Fruit fly (Drosophila melanogaster) whole organism, adult: ENCODE data around the gene al.

ENCODE experiments used
- CG11617 ChIP-seq: fragments of 200-800 bp; sonication (Bioruptor generic); optimal IDR thresholded peaks from 2 replicates; lab custom pipeline; 2017; ENCODE audit warnings: mild to moderate bottlenecking, missing biosample characterization, missing genetic modification reagents, missing genetic modification characterization
- CG12768 ChIP-seq: fragments of 200-800 bp; sonication (Bioruptor generic); optimal IDR thresholded peaks from 2 replicates; lab custom pipeline; 2017; ENCODE audit warnings: missing biosample characterization, missing genetic modification characterization, mild to moderate bottlenecking, moderate library complexity, missing genetic modification reagents
- CG14711 ChIP-seq: fragments of 200-800 bp; sonication (Bioruptor generic); optimal IDR thresholded peaks from 2 replicates; lab custom pipeline; 2018; ENCODE audit warnings: missing biosample characterization, mild to moderate bottlenecking, missing genetic modification characterization, moderate library complexity
- CG1620 ChIP-seq: fragments of 200-800 bp; sonication (Bioruptor generic); optimal IDR thresholded peaks from 2 replicates; lab custom pipeline; 2016; ENCODE audit warnings: missing biosample characterization, missing genetic modification characterization
- CG33017 ChIP-seq: fragments of 200-800 bp; sonication (Bioruptor generic); optimal IDR thresholded peaks from 2 replicates; lab custom pipeline; 2018; ENCODE audit warnings: missing biosample characterization, mild to moderate bottlenecking, missing genetic modification characterization, moderate library complexity
- CG5204 ChIP-seq: fragments of 200-800 bp; sonication (Bioruptor generic); optimal IDR thresholded peaks from 2 replicates; lab custom pipeline; 2016; ENCODE audit warnings: missing biosample characterization, missing genetic modification characterization
- CG7045 ChIP-seq: fragments of 200-800 bp; sonication (Bioruptor generic); optimal IDR thresholded peaks from 2 replicates; lab custom pipeline; 2017; ENCODE audit warnings: missing biosample characterization, mild to moderate bottlenecking, missing genetic modification characterization
- CG7101 ChIP-seq: fragments of 200-800 bp; sonication (Bioruptor generic); optimal IDR thresholded peaks from 2 replicates; lab custom pipeline; 2018; ENCODE audit warnings: missing biosample characterization, mild to moderate bottlenecking, missing genetic modification characterization, moderate library complexity
- Clk ChIP-seq: fragments of 200-800 bp; sonication (Bioruptor generic); optimal IDR thresholded peaks from 2 replicates; lab custom pipeline; 2017; ENCODE audit warnings: missing biosample characterization, missing genetic modification characterization
- Crg-1 ChIP-seq: fragments of 200-800 bp; sonication (Bioruptor generic); optimal IDR thresholded peaks from 2 replicates; lab custom pipeline; 2016; ENCODE audit warnings: missing biosample characterization, missing genetic modification characterization
- Hr96 ChIP-seq: fragments of 200-800 bp; sonication (Bioruptor generic); optimal IDR thresholded peaks from 2 replicates; lab custom pipeline; 2016; ENCODE audit warnings: missing biosample characterization, missing genetic modification characterization
- Mnt ChIP-seq: fragments of 200-800 bp; sonication (Bioruptor generic); optimal IDR thresholded peaks from 2 replicates; lab custom pipeline; 2016; ENCODE audit warnings: missing biosample characterization, mild to moderate bottlenecking, missing genetic modification characterization
- bab1 ChIP-seq: fragments of 200-800 bp; sonication (Bioruptor generic); optimal IDR thresholded peaks from 3 replicates; lab custom pipeline; 2019; ENCODE audit warnings: missing biosample characterization, mild to moderate bottlenecking, missing genetic modification characterization, moderate library complexity
- cic ChIP-seq: fragments of 200-800 bp; sonication (Bioruptor generic); optimal IDR thresholded peaks from 2 replicates; lab custom pipeline; 2017; ENCODE audit warnings: missing biosample characterization, mild to moderate bottlenecking, missing genetic modification characterization, moderate library complexity
- cnc ChIP-seq, 2 experiments: fragments of >200 bp; optimal IDR thresholded peaks; 2 replicates each; lab custom pipeline; 2017
- kay ChIP-seq: fragments of 200-800 bp; sonication (Bioruptor generic); peaks from one replicate; lab custom pipeline; 2016; ENCODE audit warnings: missing biosample characterization, missing genetic modification characterization, borderline replicate concordance
- ovo ChIP-seq: fragments of 200-800 bp; sonication (Bioruptor generic); optimal IDR thresholded peaks from 2 replicates; lab custom pipeline; 2016; ENCODE audit warnings: missing biosample characterization, missing genetic modification characterization
- pad ChIP-seq: fragments of 200-800 bp; sonication (Bioruptor generic); optimal IDR thresholded peaks from 3 replicates; lab custom pipeline; 2017; ENCODE audit warnings: missing biosample characterization, missing genetic modification characterization, mild to moderate bottlenecking, moderate library complexity, missing genetic modification reagents
- tj ChIP-seq: fragments of 200-800 bp; sonication (Bioruptor generic); optimal IDR thresholded peaks from 3 replicates; lab custom pipeline; 2017; ENCODE audit warnings: missing biosample characterization, mild to moderate bottlenecking, missing genetic modification characterization, moderate library complexity
- toe ChIP-seq: fragments of 200-800 bp; sonication (Bioruptor generic); optimal IDR thresholded peaks from 2 replicates; lab custom pipeline; 2016; ENCODE audit warnings: missing biosample characterization, missing genetic modification characterization

Gene al

dm6 chr2L:421119-421821 is 43.4 kb downstream of the al start, which contains the start of the genes CG11885 and CG13692:
Gene CG11885, minus strand, starts transcription at chr2L:421450.
Gene CG13692, plus strand, starts transcription at chr2L:421771.
- peak; percentile 21 for TF ChIP-seq CG12768 (GFP tag; lab: Kevin White, UChicago)
- TF ChIP-seq Clk (GFP tag; lab: Kevin White, UChicago) = no peak
- no peak for TF ChIP-seq CG11617
- no peak for TF ChIP-seq Crg-1
- peak; percentile 73 for TF ChIP-seq bab1 (GFP tag; lab: Kevin White, UChicago)
- TF ChIP-seq tj (GFP tag; lab: Kevin White, UChicago) = peak; percentile 77
- TF ChIP-seq cnc (optimal IDR thresholded peaks at IDR 0.05; lab: Kevin White, UChicago) = peak; percentile 88 to 93
- TF ChIP-seq pad (GFP tag; lab: Kevin White, UChicago) = peak; percentile 41
- peak; percentile 39 for TF ChIP-seq cic (GFP tag; lab: Kevin White, UChicago)
- peak; percentile 63 for TF ChIP-seq CG7101 (tag; lab: Kevin White, UChicago)
- TF ChIP-seq toe (GFP tag; lab: Kevin White, UChicago) = no peak
- TF ChIP-seq CG14711 (tag; lab: Kevin White, UChicago) = peak; percentile 1
- peak; percentile 81 for TF ChIP-seq Mnt
- no peak for TF ChIP-seq CG1620 (GFP tag; lab: Kevin White, UChicago)
- TF ChIP-seq CG33017 (tag; lab: Kevin White, UChicago) = no peak

- no peak for TF ChIP-seq CG5204 (GFP tag; lab: Kevin White, UChicago)
- no peak for TF ChIP-seq bab1 (GFP tag; lab: Kevin White, UChicago)
- TF ChIP-seq CG7101 (tag; lab: Kevin White, UChicago) = no peak
- TF ChIP-seq cic (GFP tag; lab: Kevin White, UChicago) = no peak
- no peak for TF ChIP-seq pad (GFP tag; lab: Kevin White, UChicago)
- TF ChIP-seq Mnt = no peak
- TF ChIP-seq CG14711 (tag; lab: Kevin White, UChicago) = no peak
- TF ChIP-seq CG1620 (GFP tag; lab: Kevin White, UChicago) = no peak
- no peak for TF ChIP-seq ovo (GFP tag; lab: Kevin White, UChicago)
- no peak for TF ChIP-seq CG7045 (GFP tag; lab: Kevin White, UChicago)
These were observed 44.7 kb downstream of the al start, which contains the start of gene BBS8 for dm6 chr2L:422573-422972. Gene BBS8, plus strand, starts transcription at chr2L:422873.

- TF ChIP-seq Hr96 (GFP tag; lab: Kevin White, UChicago) (no peak), CG1620 (GFP tag; lab: Kevin White, UChicago) (no peak), tj (GFP tag; lab: Kevin White, UChicago) (no peak), pad (GFP tag; lab: Kevin White, UChicago) (no peak), CG12768 (GFP tag; lab: Kevin White, UChicago) (no peak), CG7101 (tag; lab: Kevin White, UChicago) (no peak)
These were observed 45.2 kb downstream of the al start for dm6 chr2L:423160-423559.

- TF ChIP-seq CG12768 (GFP tag; lab: Kevin White, UChicago) = no peak
- no peak for TF ChIP-seq Clk (GFP tag; lab: Kevin White, UChicago)
- TF ChIP-seq Crg-1 = no peak
- no peak for TF ChIP-seq CG7045 (GFP tag; lab: Kevin White, UChicago)
- no peak for TF ChIP-seq bab1 (GFP tag; lab: Kevin White, UChicago)
- no peak for TF ChIP-seq toe (GFP tag; lab: Kevin White, UChicago)
- TF ChIP-seq Hr96 (GFP tag; lab: Kevin White, UChicago) = no peak
- no peak for TF ChIP-seq cnc (optimal IDR thresholded peaks at IDR 0.05; lab: Kevin White, UChicago)
- TF ChIP-seq CG7101 (tag; lab: Kevin White, UChicago) = no peak
- no peak for TF ChIP-seq CG33017 (tag; lab: Kevin White, UChicago)
- no peak for TF ChIP-seq tj (GFP tag; lab: Kevin White, UChicago)
These were observed 47.6 kb downstream of the al start for dm6 chr2L:425491-425890.

- TF ChIP-seq CG11617 = no peak
- peak; percentile 6 for TF ChIP-seq kay (GFP tag; lab: Kevin White, UChicago)
These were observed 48.5 kb downstream of the al start for dm6 chr2L:426449-426848.

- no peak for TF ChIP-seq bab1 (GFP tag; lab: Kevin White, UChicago)
- TF ChIP-seq CG11617 = no peak
- no peak for TF ChIP-seq ovo (GFP tag; lab: Kevin White, UChicago)
- no peak for TF ChIP-seq Mnt
- TF ChIP-seq Crg-1 = no peak
- no peak for TF ChIP-seq cic (GFP tag; lab: Kevin White, UChicago)
- TF ChIP-seq kay (GFP tag; lab: Kevin White, UChicago) = no peak
- TF ChIP-seq CG12768 (GFP tag; lab: Kevin White, UChicago) = no peak
These were observed 49.7 kb downstream of the al start for dm6 chr2L:427338-428234.
